Worm (Caenorhabditis elegans) whole organism, L1 larva: ENCODE measurements around the gene C35C5.8.

Source experiments
- aha-1 ChIP-seq: fragments of 150-350 bp; optimal IDR thresholded peaks from 2 replicates; lab custom pipeline; 2014; ENCODE audit warnings: missing biosample characterization, missing genetic modification characterization
- ama-1 ChIP-seq: fragments of 150-350 bp; optimal IDR thresholded peaks from 2 replicates; lab custom pipeline; 2014
- ces-1 ChIP-seq: fragments of 150-350 bp; optimal IDR thresholded peaks from 2 replicates; lab custom pipeline; 2014; ENCODE audit warnings: missing biosample characterization, missing genetic modification reagents, missing genetic modification characterization
- dpl-1 ChIP-seq, 3 experiments: fragments of 150-350 bp in 2 of 3; sonication (generic microtip) in 1 of 3; optimal IDR thresholded peaks; 2 replicates each; lab custom pipeline; 2014 to 2017; ENCODE audit warnings: missing biosample characterization in 3 of 3, missing genetic modification characterization in 3 of 3, missing genetic modification reagents in 3 of 3
- irx-1 ChIP-seq: sonication (generic microtip); optimal IDR thresholded peaks from 2 replicates; lab custom pipeline; 2016; ENCODE audit warnings: missing genetic modification characterization, missing compliant biosample characterization
- lsy-2 ChIP-seq, 2 experiments: fragments of 150-350 bp; optimal IDR thresholded peaks; 2 replicates each; lab custom pipeline; 2014; ENCODE audit warnings: missing biosample characterization in 2 of 2, missing genetic modification characterization in 2 of 2
- mdl-1 ChIP-seq, 2 experiments: fragments of 150-350 bp; optimal IDR thresholded peaks; 2 replicates each; lab custom pipeline; 2014 to 2017; ENCODE audit warnings: missing biosample characterization in 2 of 2, missing genetic modification characterization in 2 of 2, inconsistent platforms in 1 of 2
- mef-2 ChIP-seq: fragments of 150-350 bp; optimal IDR thresholded peaks from 2 replicates; lab custom pipeline; 2014; ENCODE audit warnings: missing biosample characterization, missing genetic modification characterization
- nhr-11 ChIP-seq: fragments of 150-350 bp; optimal IDR thresholded peaks from 2 replicates; lab custom pipeline; 2014; ENCODE audit warnings: missing biosample characterization, missing genetic modification characterization
- nhr-20 ChIP-seq: sonication (generic microtip); optimal IDR thresholded peaks from 2 replicates; lab custom pipeline; 2016; ENCODE audit warnings: mild to moderate bottlenecking, missing genetic modification characterization, missing compliant biosample characterization
- nhr-237 ChIP-seq: fragments of 150-350 bp; optimal IDR thresholded peaks from 2 replicates; lab custom pipeline; 2014; ENCODE audit warnings: missing biosample characterization, missing genetic modification characterization
- unc-98 ChIP-seq: fragments of 200-800 bp; sonication (Bioruptor generic); IDR thresholded peaks from 2 replicates; pipeline ENCODE4 v1.3.6; 2022; ENCODE audit warnings: missing genetic modification characterization, missing compliant biosample characterization

- TF ChIP-seq lsy-2 (tag; optimal IDR thresholded peaks at IDR 0.05; lab: Kevin White, UChicago): no peak
- TF ChIP-seq nhr-11 (tag; lab: Kevin White, UChicago): no peak
- no peak for TF ChIP-seq irx-1 (tag; lab: Kevin White, UChicago)
- no peak for TF ChIP-seq mdl-1 (tag; optimal IDR thresholded peaks at IDR 0.05; lab: Kevin White, UChicago)
- TF ChIP-seq ces-1 (GFP tag; lab: Kevin White, UChicago): no peak
- no peak for TF ChIP-seq nhr-20 (tag; lab: Kevin White, UChicago)
- TF ChIP-seq ama-1: no peak
- TF ChIP-seq unc-98 (GFP tag; lab: Robert Waterston, UW): no peak
- TF ChIP-seq nhr-237 (tag; lab: Kevin White, UChicago): no peak
- no peak for TF ChIP-seq mef-2
- no peak for TF ChIP-seq dpl-1 (GFP tag; optimal IDR thresholded peaks at IDR 0.05; lab: Kevin White, UChicago)
- TF ChIP-seq aha-1 (tag; lab: Kevin White, UChicago): no peak
Measured at ce11 chrX:11585894-11586293, 52.5 kb downstream of the C35C5.8 start.
